Fruit fly (Drosophila melanogaster) whole organism, adult: ENCODE data around the gene Kif3C.

Experiments used
- CG11617 ChIP-seq: fragments of 200-800 bp; sonication (Bioruptor generic); optimal IDR thresholded peaks from 2 replicates; lab custom pipeline; 2017; ENCODE audit warnings: mild to moderate bottlenecking, missing biosample characterization, missing genetic modification reagents, missing genetic modification characterization
- CG12768 ChIP-seq: fragments of 200-800 bp; sonication (Bioruptor generic); optimal IDR thresholded peaks from 2 replicates; lab custom pipeline; 2017; ENCODE audit warnings: missing biosample characterization, missing genetic modification characterization, mild to moderate bottlenecking, moderate library complexity, missing genetic modification reagents
- CG14711 ChIP-seq: fragments of 200-800 bp; sonication (Bioruptor generic); optimal IDR thresholded peaks from 2 replicates; lab custom pipeline; 2018; ENCODE audit warnings: missing biosample characterization, mild to moderate bottlenecking, missing genetic modification characterization, moderate library complexity
- CG33017 ChIP-seq: fragments of 200-800 bp; sonication (Bioruptor generic); optimal IDR thresholded peaks from 2 replicates; lab custom pipeline; 2018; ENCODE audit warnings: missing biosample characterization, mild to moderate bottlenecking, missing genetic modification characterization, moderate library complexity
- Clk ChIP-seq: fragments of 200-800 bp; sonication (Bioruptor generic); optimal IDR thresholded peaks from 2 replicates; lab custom pipeline; 2017; ENCODE audit warnings: missing biosample characterization, missing genetic modification characterization
- Crg-1 ChIP-seq: fragments of 200-800 bp; sonication (Bioruptor generic); optimal IDR thresholded peaks from 2 replicates; lab custom pipeline; 2016; ENCODE audit warnings: missing biosample characterization, missing genetic modification characterization
- Mnt ChIP-seq: fragments of 200-800 bp; sonication (Bioruptor generic); optimal IDR thresholded peaks from 2 replicates; lab custom pipeline; 2016; ENCODE audit warnings: missing biosample characterization, mild to moderate bottlenecking, missing genetic modification characterization
- cic ChIP-seq: fragments of 200-800 bp; sonication (Bioruptor generic); optimal IDR thresholded peaks from 2 replicates; lab custom pipeline; 2017; ENCODE audit warnings: missing biosample characterization, mild to moderate bottlenecking, missing genetic modification characterization, moderate library complexity
- cnc ChIP-seq, 2 experiments: fragments of >200 bp; optimal IDR thresholded peaks; 2 replicates each; lab custom pipeline; 2017
- kay ChIP-seq: fragments of 200-800 bp; sonication (Bioruptor generic); peaks from one replicate; lab custom pipeline; 2016; ENCODE audit warnings: missing biosample characterization, missing genetic modification characterization, borderline replicate concordance
- pad ChIP-seq: fragments of 200-800 bp; sonication (Bioruptor generic); optimal IDR thresholded peaks from 3 replicates; lab custom pipeline; 2017; ENCODE audit warnings: missing biosample characterization, missing genetic modification characterization, mild to moderate bottlenecking, moderate library complexity, missing genetic modification reagents
- tj ChIP-seq: fragments of 200-800 bp; sonication (Bioruptor generic); optimal IDR thresholded peaks from 3 replicates; lab custom pipeline; 2017; ENCODE audit warnings: missing biosample characterization, mild to moderate bottlenecking, missing genetic modification characterization, moderate library complexity

dm6 chr4:1185468-1185867 lies 38.2 kb downstream of the Kif3C start, which contains the start of gene CG33521:
- TF ChIP-seq kay (GFP tag; lab: Kevin White, UChicago), result no peak
- no peak for TF ChIP-seq cnc (optimal IDR thresholded peaks at IDR 0.05; lab: Kevin White, UChicago)
- TF ChIP-seq pad (GFP tag; lab: Kevin White, UChicago), result no peak
- TF ChIP-seq Crg-1 (GFP tag; lab: Kevin White, UChicago), result no peak
- TF ChIP-seq CG11617, result no peak
- no peak for TF ChIP-seq CG12768 (GFP tag; lab: Kevin White, UChicago)
- TF ChIP-seq Mnt (GFP tag; lab: Kevin White, UChicago), result no peak
- TF ChIP-seq CG14711, result no peak
- no peak for TF ChIP-seq Clk (GFP tag; lab: Kevin White, UChicago)
- TF ChIP-seq CG33017 (tag; lab: Kevin White, UChicago), result no peak
- TF ChIP-seq cic, result no peak
- no peak for TF ChIP-seq tj (GFP tag; lab: Kevin White, UChicago)
